Fruit fly (Drosophila melanogaster) whole organism, embryonic: ENCODE data around the gene CG32700.

Source experiments
- Aef1 ChIP-seq: fragments of 200-800 bp; sonication (Bioruptor generic); IDR thresholded peaks from 3 replicates; pipeline ENCODE4 v1.3.6; 2022; ENCODE audit warnings: missing biosample characterization, missing genetic modification characterization
- Atf3 ChIP-seq: fragments of 200-800 bp; sonication (Bioruptor generic); optimal IDR thresholded peaks from 3 replicates; lab custom pipeline; 2016; ENCODE audit warnings: missing biosample characterization, missing genetic modification characterization
- Atf6 ChIP-seq: fragments of 200-800 bp; sonication (Bioruptor generic); IDR thresholded peaks from 2 replicates; pipeline ENCODE4 v1.3.6; 2022; ENCODE audit warnings: missing biosample characterization, missing genetic modification characterization
- Awh ChIP-seq: fragments of 200-800 bp; sonication (Bioruptor generic); IDR thresholded peaks from 2 replicates; pipeline ENCODE4, ENCODE4 v1.3.6; 2022; ENCODE audit warnings: missing biosample characterization, missing genetic modification characterization
- CG10543 ChIP-seq: fragments of 200-800 bp; sonication (Bioruptor generic); optimal IDR thresholded peaks from 3 replicates; lab custom pipeline; 2017; ENCODE audit warnings: missing biosample characterization, mild to moderate bottlenecking, missing genetic modification characterization, moderate library complexity
- CG12104 ChIP-seq: fragments of 200-800 bp; sonication (Bioruptor generic); optimal IDR thresholded peaks from 3 replicates; lab custom pipeline; 2016; ENCODE audit warnings: missing biosample characterization, missing genetic modification characterization
- CG1233 ChIP-seq: fragments of 200-800 bp; sonication (Bioruptor generic); optimal IDR thresholded peaks from 4 replicates; lab custom pipeline; 2018; ENCODE audit warnings: missing biosample characterization, mild to moderate bottlenecking, missing genetic modification characterization
- CG12744 ChIP-seq: fragments of 200-800 bp; sonication (Bioruptor generic); optimal IDR thresholded peaks from 2 replicates; lab custom pipeline; 2016; ENCODE audit warnings: missing biosample characterization, missing genetic modification characterization
- CG12769 ChIP-seq: fragments of 200-800 bp; sonication (Bioruptor generic); optimal IDR thresholded peaks from 2 replicates; lab custom pipeline; 2019; ENCODE audit warnings: missing biosample characterization, mild to moderate bottlenecking, missing genetic modification characterization, moderate library complexity
- CG17385 ChIP-seq: fragments of 200-800 bp; sonication (Bioruptor generic); optimal IDR thresholded peaks from 3 replicates; lab custom pipeline; 2018; ENCODE audit warnings: missing biosample characterization, mild to moderate bottlenecking, missing genetic modification characterization
- CG2129 ChIP-seq: fragments of 200-800 bp; sonication (Bioruptor generic); IDR thresholded peaks from 2 replicates; pipeline ENCODE4 v1.3.6; 2022; ENCODE audit warnings: missing biosample characterization, missing genetic modification characterization; ENCODE audit not compliant: partially characterized antibody
- CG2875 ChIP-seq: fragments of 200-800 bp; sonication (Bioruptor generic); optimal IDR thresholded peaks from 2 replicates; lab custom pipeline; 2017; ENCODE audit warnings: missing biosample characterization, mild to moderate bottlenecking, missing genetic modification characterization, missing genetic modification reagents
- CG31388 ChIP-seq: fragments of 200-800 bp; sonication (Bioruptor generic); optimal IDR thresholded peaks from 2 replicates; lab custom pipeline; 2016; ENCODE audit warnings: missing biosample characterization, missing genetic modification characterization
- CG3281 ChIP-seq: fragments of 200-800 bp; sonication (Bioruptor generic); optimal IDR thresholded peaks from 3 replicates; lab custom pipeline; 2017; ENCODE audit warnings: missing biosample characterization, mild to moderate bottlenecking, missing genetic modification characterization
- CG34224 ChIP-seq: fragments of 200-800 bp; sonication (Bioruptor generic); IDR thresholded peaks from 3 replicates; pipeline ENCODE4 v1.3.6; 2022; ENCODE audit warnings: missing biosample characterization, missing genetic modification characterization; ENCODE audit not compliant: partially characterized antibody
- CG3995 ChIP-seq: fragments of 200-800 bp; sonication (Bioruptor generic); optimal IDR thresholded peaks from 3 replicates; lab custom pipeline; 2016; ENCODE audit warnings: missing biosample characterization, missing genetic modification characterization
- CG6272 ChIP-seq: fragments of 200-800 bp; sonication (Bioruptor generic); IDR thresholded peaks from 2 replicates; pipeline ENCODE4 v1.3.6; 2022; ENCODE audit warnings: missing biosample characterization, missing genetic modification characterization
- CG6689 ChIP-seq: fragments of 200-800 bp; sonication (Bioruptor generic); IDR thresholded peaks from 2 replicates; pipeline ENCODE4 v1.3.6; 2022; ENCODE audit warnings: missing biosample characterization, missing genetic modification characterization
- CG6813 ChIP-seq: fragments of 200-800 bp; sonication (Bioruptor generic); optimal IDR thresholded peaks from 2 replicates; lab custom pipeline; 2017; ENCODE audit warnings: missing biosample characterization, missing genetic modification characterization, mild to moderate bottlenecking, moderate library complexity, missing genetic modification reagents
- CG8359 ChIP-seq: fragments of 200-800 bp; sonication (Bioruptor generic); optimal IDR thresholded peaks from 2 replicates; lab custom pipeline; 2017; ENCODE audit warnings: missing biosample characterization, mild to moderate bottlenecking, missing genetic modification characterization, borderline replicate concordance
- CG9932 ChIP-seq: fragments of 200-800 bp; sonication (Bioruptor generic); IDR thresholded peaks from 2 replicates; pipeline ENCODE4 v1.3.6; 2022; ENCODE audit warnings: missing biosample characterization, missing genetic modification characterization
- Dp ChIP-seq: fragments of 200-800 bp; sonication (Bioruptor generic); optimal IDR thresholded peaks from 2 replicates; lab custom pipeline; 2018; ENCODE audit warnings: missing biosample characterization, mild to moderate bottlenecking, missing genetic modification characterization, moderate library complexity
- H15 ChIP-seq: fragments of 200-800 bp; sonication (Bioruptor generic); IDR thresholded peaks from 3 replicates; pipeline ENCODE4 v1.3.6; 2022; ENCODE audit warnings: missing biosample characterization, missing genetic modification characterization
- HmgZ ChIP-seq: fragments of 200-800 bp; sonication (Bioruptor generic); optimal IDR thresholded peaks from 2 replicates; lab custom pipeline; 2018; ENCODE audit warnings: missing biosample characterization, mild to moderate bottlenecking, missing genetic modification characterization
- Lim3 ChIP-seq: fragments of 200-800 bp; sonication (Bioruptor generic); IDR thresholded peaks from 2 replicates; pipeline ENCODE4 v1.3.6; 2022; ENCODE audit warnings: missing biosample characterization, missing genetic modification characterization
- Rfx ChIP-seq: fragments of 200-800 bp; sonication (Bioruptor generic); IDR thresholded peaks from 2 replicates; pipeline ENCODE4 v1.3.6; 2022; ENCODE audit warnings: missing biosample characterization, missing genetic modification characterization
- Sox100B ChIP-seq: fragments of 200-800 bp; sonication (Bioruptor generic); optimal IDR thresholded peaks from 3 replicates; lab custom pipeline; 2018; ENCODE audit warnings: missing biosample characterization, mild to moderate bottlenecking, missing genetic modification characterization
- Sry-δ ChIP-seq: fragments of 200-800 bp; sonication (Bioruptor generic); optimal IDR thresholded peaks from 2 replicates; lab custom pipeline; 2016; ENCODE audit warnings: missing biosample characterization, missing genetic modification characterization
- amos ChIP-seq: fragments of 200-800 bp; sonication (Bioruptor generic); IDR thresholded peaks from 2 replicates; pipeline ENCODE4 v1.3.6; 2022; ENCODE audit warnings: missing biosample characterization, missing genetic modification characterization; ENCODE audit not compliant: partially characterized antibody
- aop ChIP-seq: fragments of 200-800 bp; sonication (Bioruptor generic); IDR thresholded peaks from 2 replicates; pipeline ENCODE4 v1.3.6; 2022; ENCODE audit warnings: missing biosample characterization, missing genetic modification characterization
- bbx ChIP-seq: fragments of 200-800 bp; sonication (Bioruptor generic); IDR thresholded peaks from 2 replicates; pipeline ENCODE4 v1.3.6; 2022; ENCODE audit warnings: missing biosample characterization, missing genetic modification characterization; ENCODE audit not compliant: partially characterized antibody
- bigmax ChIP-seq: fragments of 200-800 bp; sonication (Bioruptor generic); optimal IDR thresholded peaks from 2 replicates; lab custom pipeline; 2018; ENCODE audit warnings: missing biosample characterization, mild to moderate bottlenecking, missing genetic modification characterization
- dm ChIP-seq: fragments of 200-800 bp; sonication (Bioruptor generic); optimal IDR thresholded peaks from 3 replicates; lab custom pipeline; 2016; ENCODE audit warnings: missing biosample characterization, missing genetic modification characterization
- fru ChIP-seq: fragments of >200 bp; optimal IDR thresholded peaks from 2 replicates; lab custom pipeline; 2017
- gcm2 ChIP-seq: fragments of 200-800 bp; sonication (Bioruptor generic); optimal IDR thresholded peaks from 2 replicates; lab custom pipeline; 2016; ENCODE audit warnings: missing biosample characterization, missing genetic modification characterization
- grau ChIP-seq: fragments of 200-800 bp; optimal IDR thresholded peaks from 3 replicates; lab custom pipeline; 2019; ENCODE audit warnings: missing biosample characterization, mild to moderate bottlenecking, missing genetic modification characterization, moderate library complexity
- gro ChIP-seq: fragments of 200-800 bp; sonication (Bioruptor generic); optimal IDR thresholded peaks from 2 replicates; lab custom pipeline; 2016; ENCODE audit warnings: missing biosample characterization, missing genetic modification characterization
- hb ChIP-seq: fragments of 200-800 bp; sonication (Bioruptor generic); IDR thresholded peaks from 3 replicates; pipeline ENCODE4 v1.3.6; 2022; ENCODE audit warnings: missing biosample characterization, missing genetic modification characterization; ENCODE audit not compliant: partially characterized antibody
- jigr1 ChIP-seq: fragments of 200-800 bp; sonication (Bioruptor generic); IDR thresholded peaks from 3 replicates; pipeline ENCODE4 v1.3.6; 2022; ENCODE audit warnings: missing biosample characterization, missing genetic modification characterization
- kah ChIP-seq: fragments of 200-800 bp; sonication (Bioruptor generic); optimal IDR thresholded peaks from 2 replicates; lab custom pipeline; 2018; ENCODE audit warnings: missing biosample characterization, mild to moderate bottlenecking, missing genetic modification characterization
- pfk ChIP-seq: fragments of 200-800 bp; sonication (Bioruptor generic); optimal IDR thresholded peaks from 2 replicates; lab custom pipeline; 2018; ENCODE audit warnings: missing biosample characterization, mild to moderate bottlenecking, missing genetic modification characterization, moderate library complexity
- prd ChIP-seq, 3 experiments: fragments of >200 bp in 2 of 3; fragments of 200-800 bp in 1 of 3; sonication (Bioruptor generic) in 1 of 3; optimal IDR thresholded peaks in 2 of 3; IDR thresholded peaks in 1 of 3; 2 replicates in 2 of 3; 3 replicates in 1 of 3; pipeline versions ENCODE4 v1.3.6 to Lab custom; 2017 to 2022; ENCODE audit warnings: missing biosample characterization in 1 of 3, missing genetic modification characterization in 1 of 3
- run ChIP-seq: fragments of 200-800 bp; sonication (Bioruptor generic); optimal IDR thresholded peaks from 3 replicates; lab custom pipeline; 2018; ENCODE audit warnings: missing biosample characterization, mild to moderate bottlenecking, missing genetic modification characterization
- sens ChIP-seq: fragments of 200-800 bp; sonication (Bioruptor generic); peaks from one replicate; lab custom pipeline; 2016; ENCODE audit warnings: missing biosample characterization, missing genetic modification characterization
- slou ChIP-seq: fragments of 200-800 bp; sonication (Bioruptor generic); optimal IDR thresholded peaks from 3 replicates; lab custom pipeline; 2016; ENCODE audit warnings: missing biosample characterization, missing genetic modification characterization
- slp2 ChIP-seq: fragments of 200-800 bp; sonication (Bioruptor generic); optimal IDR thresholded peaks from 2 replicates; lab custom pipeline; 2016; ENCODE audit warnings: missing biosample characterization, missing genetic modification characterization
- trem ChIP-seq: fragments of 200-800 bp; optimal IDR thresholded peaks from 3 replicates; lab custom pipeline; 2019; ENCODE audit warnings: missing biosample characterization, mild to moderate bottlenecking, missing genetic modification characterization, moderate library complexity
- zen ChIP-seq: fragments of 200-800 bp; sonication (Bioruptor generic); optimal IDR thresholded peaks from 3 replicates; lab custom pipeline; 2018; ENCODE audit warnings: missing biosample characterization, mild to moderate bottlenecking, missing genetic modification characterization, moderate library complexity
- zf30C ChIP-seq: fragments of 200-800 bp; sonication (Bioruptor generic); optimal IDR thresholded peaks from 3 replicates; lab custom pipeline; 2018; ENCODE audit warnings: missing biosample characterization, mild to moderate bottlenecking, missing genetic modification characterization

Gene CG32700

dm6 chrX:9583440-9584103 lies 32.9 kb upstream of the CG32700 start (continued):
- TF ChIP-seq Sry-δ (GFP tag; lab: Kevin White, UChicago) (no peak), aop (peak; percentile 51; the same call in 1 of the 2 replicates), dm (GFP tag; lab: Kevin White, UChicago) (peak; percentile 43), CG8359 (GFP tag; lab: Kevin White, UChicago) (peak; percentile 74), kah (GFP tag; lab: Kevin White, UChicago) (peak; percentile 89), CG2875 (GFP tag; lab: Kevin White, UChicago) (peak; percentile 93), Atf6 (GFP tag; lab: Robert Waterston, UW) (peak; percentile 96), run (tag; lab: Kevin White, UChicago) (peak; percentile 92), CG17385 (GFP tag; lab: Kevin White, UChicago) (peak; percentile 92), CG1233 (peak; percentile 91), fru (lab: Kevin White, UChicago) (no peak), gro (no peak), Aef1 (GFP tag; lab: Robert Waterston, UW) (peak; percentile 90), Atf3 (GFP tag; lab: Kevin White, UChicago) (peak; percentile 35), Lim3 (peak; percentile 78), grau (tag; lab: Kevin White, UChicago) (peak; percentile 95), jigr1 (GFP tag; lab: Robert Waterston, UW) (peak; percentile 90), gcm2 (GFP tag; lab: Kevin White, UChicago) (peak; percentile 67), CG3281 (GFP tag; lab: Kevin White, UChicago) (peak; percentile 96), CG12769 (tag; lab: Kevin White, UChicago) (peak; percentile 91), CG3995 (GFP tag; lab: Kevin White, UChicago) (peak; percentile 60), CG6689 (GFP tag; lab: Robert Waterston, UW) (peak; percentile 96), hb (GFP tag; lab: Robert Waterston, UW) (no peak), Awh (GFP tag; lab: Robert Waterston, UW) (peak; percentile 93), trem (tag; lab: Kevin White, UChicago) (peak; percentile 83), H15 (GFP tag; lab: Robert Waterston, UW) (peak; percentile 88), CG9932 (GFP tag; lab: Robert Waterston, UW) (peak; percentile 92), Sox100B (peak; percentile 96), prd (optimal IDR thresholded peaks at IDR 0.05; lab: Kevin White, UChicago) (no peak), prd (GFP tag; IDR thresholded peaks at IDR 0.05; lab: Robert Waterston, UW) (peak; percentile 93), CG12104 (GFP tag; lab: Kevin White, UChicago) (peak; percentile 87), pfk (GFP tag; lab: Kevin White, UChicago) (peak; percentile 47), CG12744 (GFP tag; lab: Kevin White, UChicago) (no peak), zen (peak; percentile 75), CG34224 (no peak), Rfx (GFP tag; lab: Robert Waterston, UW) (peak; percentile 93), HmgZ (tag; lab: Kevin White, UChicago) (peak; percentile 97), zf30C (GFP tag; lab: Kevin White, UChicago) (no peak), CG6272 (GFP tag; lab: Robert Waterston, UW) (peak; percentile 82), CG6813 (GFP tag; lab: Kevin White, UChicago) (peak; percentile 95), slp2 (GFP tag; lab: Kevin White, UChicago) (peak; percentile 59), Dp (GFP tag; lab: Kevin White, UChicago) (peak; percentile 4), CG31388 (GFP tag; lab: Kevin White, UChicago) (peak; percentile 43), sens (GFP tag; lab: Kevin White, UChicago) (peak; percentile 93), slou (peak; percentile 65), bbx (GFP tag; lab: Robert Waterston, UW) (no peak), bigmax (GFP tag; lab: Kevin White, UChicago) (peak; percentile 12), CG2129 (GFP tag; lab: Robert Waterston, UW) (no peak), CG10543 (GFP tag; lab: Kevin White, UChicago) (peak; percentile 96), amos (no peak)
